Fruit fly (Drosophila melanogaster): Measurements from ENCODE around the gene Sirt1.
A peak's percentile ranks its signal among the peaks of the same experiment; 100 is the strongest.

The Sirt1 gene

DNA sequence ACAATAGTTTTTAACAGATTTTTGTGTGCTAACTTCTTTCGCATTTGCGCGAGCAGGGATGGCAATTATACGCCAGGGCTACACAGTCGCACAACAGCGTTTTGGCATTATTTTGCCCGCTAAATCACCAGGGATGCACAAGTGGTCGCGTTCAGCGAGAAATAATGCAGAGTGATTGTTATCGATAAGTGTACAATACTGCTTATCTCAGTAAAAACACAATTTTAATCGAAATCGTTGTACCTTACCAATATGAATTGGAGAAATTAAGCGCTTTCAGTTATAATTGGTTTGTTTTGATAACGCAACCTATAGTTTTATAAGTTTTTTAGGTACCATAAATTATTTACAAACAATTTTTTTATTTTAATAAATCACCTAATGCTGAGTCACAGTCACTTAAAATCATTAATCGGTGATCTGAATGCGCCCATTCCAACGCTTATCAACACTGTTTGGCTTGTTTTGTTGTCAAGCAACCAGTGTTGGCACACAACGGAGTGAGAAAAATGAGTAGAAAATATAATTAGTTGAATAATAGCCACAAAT, 11.4 kb downstream of the Sirt1 start, which contains the start of the genes Sfmbt and CG5439 (continued):
- TF ChIP-seq hbn (GFP tag; IDR thresholded peaks at IDR 0.05; ENCODE audit: partially characterized antibody) (no peak), CG2129 (GFP tag; IDR thresholded peaks at IDR 0.05; ENCODE audit: partially characterized antibody) (no peak), wek (GFP tag; optimal IDR thresholded peaks at IDR 0.05) (no peak), disco-r (GFP tag; optimal IDR thresholded peaks at IDR 0.05) (peak; percentile 21), Sry-δ (GFP tag; optimal IDR thresholded peaks at IDR 0.05) (peak; percentile 68), CG14710 (tag; optimal IDR thresholded peaks at IDR 0.05) (peak; percentile 95), CG11085 (GFP tag; IDR thresholded peaks at IDR 0.05) (peak; percentile 72), otp (GFP tag; IDR thresholded peaks at IDR 0.05) (no peak), Tbp (GFP tag; optimal IDR thresholded peaks at IDR 0.05) (no peak), slbo (GFP tag; IDR thresholded peaks at IDR 0.05) (peak; percentile 88), CG4424 (GFP tag; optimal IDR thresholded peaks at IDR 0.05) (peak; percentile 83), exex (tag; optimal IDR thresholded peaks at IDR 0.05) (no peak), HmgD (GFP tag; optimal IDR thresholded peaks at IDR 0.05) (peak; percentile 89), CG2120 (GFP tag; optimal IDR thresholded peaks at IDR 0.05) (peak; percentile 92), CTCF (GFP tag; optimal IDR thresholded peaks at IDR 0.05) (peak; percentile 10), CG17912 (GFP tag; optimal IDR thresholded peaks at IDR 0.05) (peak; percentile 72), knrl (GFP tag; IDR thresholded peaks at IDR 0.05; ENCODE audit: partially characterized antibody) (peak; percentile 62), Bteb2 (GFP tag; optimal IDR thresholded peaks at IDR 0.05) (peak; percentile 75), Nf-YA (GFP tag; IDR thresholded peaks at IDR 0.05) (no peak), CG4820 (GFP tag; optimal IDR thresholded peaks at IDR 0.05) (peak; percentile 73), CG17328 (GFP tag; IDR thresholded peaks at IDR 0.05) (no peak), Xbp1 (GFP tag; optimal IDR thresholded peaks at IDR 0.05) (peak; percentile 87), CG15696 (tag; optimal IDR thresholded peaks at IDR 0.05) (peak; percentile 73), Sox102F (GFP tag; optimal IDR thresholded peaks at IDR 0.05) (no peak), gsb (GFP tag; IDR thresholded peaks at IDR 0.05) (0 out of 2 replicates have a peak, but pooled peaks have one; percentile 12), CG9817 (tag; optimal IDR thresholded peaks at IDR 0.05) (peak; percentile 80), CG12071 (GFP tag; optimal IDR thresholded peaks at IDR 0.05) (no peak), Oli (tag; optimal IDR thresholded peaks at IDR 0.05) (no peak), gcm2 (GFP tag; optimal IDR thresholded peaks at IDR 0.05) (no peak), CG12299 (tag; optimal IDR thresholded peaks at IDR 0.05) (peak; percentile 6), Ets65A (GFP tag) (peak; percentile 98), stwl (tag; optimal IDR thresholded peaks at IDR 0.05) (peak; percentile 91), klu (GFP tag; IDR thresholded peaks at IDR 0.05) (peak; percentile 65; the same call in 1 of the 2 replicates), zen (tag; optimal IDR thresholded peaks at IDR 0.05) (peak; percentile 77), sc (optimal IDR thresholded peaks at IDR 0.05) (no peak), sc (GFP tag; optimal IDR thresholded peaks at IDR 0.05) (no peak), ssp (GFP tag; IDR thresholded peaks at IDR 0.05) (peak; percentile 72), CG8290 (GFP tag; optimal IDR thresholded peaks at IDR 0.05) (peak; percentile 75), CG8290 (tag; optimal IDR thresholded peaks at IDR 0.05) (peak in 1 of 2 experiments; percentile 58), GATAe (GFP tag; conservative IDR thresholded peaks at IDR 0.05) (peak; percentile 22; the same call in 1 of the 2 replicates), cg (GFP tag; optimal IDR thresholded peaks at IDR 0.05) (no peak), CG8924 (tag; optimal IDR thresholded peaks at IDR 0.05) (peak; percentile 80), CG7372 (GFP tag; IDR thresholded peaks at IDR 0.05) (peak; percentile 46; the same call in 1 of the 2 replicates), CG14667 (GFP tag; IDR thresholded peaks at IDR 0.05) (peak; percentile 64; the same call in 1 of the 2 replicates), Hsf (GFP tag; optimal IDR thresholded peaks at IDR 0.05) (peak; percentile 83), CG15479 (GFP tag; optimal IDR thresholded peaks at IDR 0.05) (peak; percentile 97), lola (GFP tag; optimal IDR thresholded peaks at IDR 0.05) (peak in 1 of 3 experiments; percentile 70), CG12391 (tag; optimal IDR thresholded peaks at IDR 0.05) (peak; percentile 84), zen2 (GFP tag; IDR thresholded peaks at IDR 0.05; ENCODE audit: partially characterized antibody) (no peak), Xrp1 (GFP tag; IDR thresholded peaks at IDR 0.05) (peak; percentile 66), tio (GFP tag; optimal IDR thresholded peaks at IDR 0.05) (no peak)

All from whole organism, embryonic.